Fruit fly (Drosophila melanogaster): ENCODE results near the gene Tsp3A.

The Tsp3A gene

DNA sequence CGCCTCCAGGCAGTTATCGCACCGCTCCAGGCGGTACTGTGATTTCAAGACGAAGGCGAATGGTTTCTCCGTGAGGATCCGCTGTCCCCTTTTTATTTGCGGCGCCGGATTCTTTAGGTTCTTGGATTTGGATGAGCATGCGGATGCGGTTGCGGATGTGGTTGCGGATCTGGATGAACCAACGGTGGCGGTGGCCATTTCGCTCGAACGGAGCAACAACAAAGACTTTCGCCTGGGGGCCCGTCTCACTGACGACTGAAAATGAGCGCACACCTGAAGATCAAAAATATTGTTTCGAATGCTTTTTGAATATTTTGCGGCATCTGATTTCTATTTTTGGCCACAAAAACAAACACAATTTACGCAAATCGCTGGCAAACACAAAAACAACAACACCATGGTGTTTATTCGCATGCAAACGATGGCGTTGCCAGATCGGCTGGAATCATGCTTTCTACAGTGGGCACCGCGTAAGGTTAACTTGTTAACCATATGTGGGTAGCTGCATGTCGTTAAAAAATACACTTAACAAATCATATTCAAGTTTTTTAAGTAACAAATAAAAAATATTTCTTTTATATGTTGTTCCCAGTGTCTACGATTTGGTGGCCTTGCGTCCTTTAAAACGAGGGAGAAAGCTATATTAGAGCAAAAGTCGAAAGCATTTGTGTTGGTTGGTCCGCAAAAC, 10.9 kb downstream of the Tsp3A start, which contains the start of gene Smyd3:
Gene Smyd3 (minus strand): TSS at position 407 of the 688 bp plus-strand sequence.
- TF ChIP-seq noc (tag; optimal IDR thresholded peaks at IDR 0.05) = peak; percentile 74

DNA sequence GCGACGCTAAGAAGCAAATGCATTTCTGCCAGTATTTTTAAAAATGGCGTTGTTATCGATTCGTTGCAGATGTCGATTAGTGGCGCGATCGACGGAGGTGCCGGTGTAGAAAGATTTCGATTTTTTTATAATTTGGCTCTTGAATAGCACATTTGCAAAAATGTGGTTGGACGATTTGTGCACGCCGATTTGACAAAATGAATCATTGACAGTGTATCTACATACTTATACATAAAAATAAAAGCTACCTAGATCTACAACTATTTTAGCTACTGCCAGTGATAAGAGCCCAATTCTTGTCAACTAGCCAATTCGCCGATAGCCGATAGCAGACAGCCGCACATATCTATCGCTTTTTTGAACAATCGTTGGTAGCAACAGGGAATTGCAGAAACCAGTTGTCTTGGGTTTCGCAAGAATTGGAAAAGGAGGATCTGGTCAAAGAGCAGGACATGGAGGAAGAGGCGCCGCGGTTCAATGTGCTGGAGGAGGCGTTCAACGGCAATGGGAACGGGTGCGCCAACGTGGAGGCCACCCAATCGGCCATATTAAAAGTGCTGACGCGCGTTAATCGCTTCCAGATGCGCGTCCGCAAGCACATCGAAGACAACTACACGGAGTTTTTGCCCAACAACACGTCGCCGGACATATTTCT, 15.6 kb downstream of the Tsp3A start, which contains the start of the genes Klp3A and Zw10:
Gene Klp3A (minus strand): TSS at position 202 of the 655 bp plus-strand sequence.
Gene Zw10 (plus strand): TSS at position 347 of the 655 bp plus-strand sequence.
- TF ChIP-seq noc (tag; optimal IDR thresholded peaks at IDR 0.05) = peak; percentile 20

DNA sequence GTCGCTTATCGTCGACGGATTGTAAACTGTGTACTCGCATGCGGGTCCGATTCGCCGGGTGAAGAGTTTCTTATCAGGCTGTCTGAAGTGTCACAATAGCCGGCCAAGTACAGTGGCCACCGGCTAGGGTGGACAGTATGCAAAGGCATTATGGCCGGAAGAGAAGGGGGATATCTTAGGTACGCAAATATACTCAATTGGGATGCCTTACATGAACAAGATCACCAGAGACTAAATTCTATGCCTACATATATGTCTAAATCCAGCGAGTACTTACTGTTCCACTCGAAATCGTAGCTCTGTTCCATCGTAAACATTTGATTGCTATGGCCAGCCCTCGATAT, 25.8 kb downstream of the Tsp3A start:
- peak; percentile 96 for TF ChIP-seq noc (tag; optimal IDR thresholded peaks at IDR 0.05)

DNA sequence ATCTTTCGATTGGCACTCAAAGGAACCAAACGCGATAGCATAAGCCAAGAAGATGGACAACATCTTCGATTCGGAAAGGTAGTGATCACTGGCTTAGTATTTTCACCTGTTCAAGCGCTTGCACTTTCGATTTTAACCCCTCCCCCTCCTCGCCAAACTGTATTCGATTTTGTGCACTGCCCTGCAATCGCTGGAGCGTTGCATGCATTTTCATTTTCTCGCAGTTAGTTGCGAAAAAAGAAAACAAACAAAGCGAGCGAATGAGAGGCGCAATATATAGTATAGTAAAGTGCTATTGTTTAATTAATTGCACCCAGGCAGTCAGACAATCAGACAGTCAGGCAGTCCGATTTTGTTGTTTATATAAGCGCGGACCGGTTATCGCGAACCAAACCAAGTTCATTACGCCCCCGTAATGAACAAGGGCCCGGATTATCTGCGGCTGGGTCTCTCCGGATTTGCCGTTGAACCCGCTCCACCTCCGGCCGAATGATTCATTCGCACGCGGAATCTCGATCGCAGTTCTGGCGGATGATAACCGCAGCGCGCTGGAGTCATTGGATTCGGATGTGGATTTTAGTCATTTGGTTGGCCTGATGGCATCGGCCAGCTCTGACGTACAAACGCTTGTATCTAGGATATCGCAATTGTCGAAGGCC, 26.3 kb downstream of the Tsp3A start:
- no peak for TF ChIP-seq noc (tag; optimal IDR thresholded peaks at IDR 0.05)

DNA sequence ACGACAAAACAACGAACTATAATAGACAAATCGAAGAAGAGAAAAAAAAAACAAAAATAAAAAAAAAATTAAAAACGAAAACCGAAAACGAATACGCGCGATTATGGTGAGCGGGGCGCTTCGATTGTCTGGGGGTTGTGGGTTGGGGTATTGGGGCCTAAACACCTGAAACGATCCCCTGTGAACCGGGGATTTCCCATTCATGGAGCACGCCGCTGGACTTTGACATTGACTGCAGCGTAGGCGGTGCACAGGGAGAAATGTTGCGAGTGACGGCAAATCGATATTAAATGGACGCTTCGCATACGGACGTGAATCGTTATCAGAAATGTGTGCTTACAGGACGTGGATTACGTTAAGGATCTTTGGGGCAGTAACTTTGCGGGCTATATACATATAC, 27.3 kb downstream of the Tsp3A start:
- TF ChIP-seq noc (tag; optimal IDR thresholded peaks at IDR 0.05) = no peak

DNA sequence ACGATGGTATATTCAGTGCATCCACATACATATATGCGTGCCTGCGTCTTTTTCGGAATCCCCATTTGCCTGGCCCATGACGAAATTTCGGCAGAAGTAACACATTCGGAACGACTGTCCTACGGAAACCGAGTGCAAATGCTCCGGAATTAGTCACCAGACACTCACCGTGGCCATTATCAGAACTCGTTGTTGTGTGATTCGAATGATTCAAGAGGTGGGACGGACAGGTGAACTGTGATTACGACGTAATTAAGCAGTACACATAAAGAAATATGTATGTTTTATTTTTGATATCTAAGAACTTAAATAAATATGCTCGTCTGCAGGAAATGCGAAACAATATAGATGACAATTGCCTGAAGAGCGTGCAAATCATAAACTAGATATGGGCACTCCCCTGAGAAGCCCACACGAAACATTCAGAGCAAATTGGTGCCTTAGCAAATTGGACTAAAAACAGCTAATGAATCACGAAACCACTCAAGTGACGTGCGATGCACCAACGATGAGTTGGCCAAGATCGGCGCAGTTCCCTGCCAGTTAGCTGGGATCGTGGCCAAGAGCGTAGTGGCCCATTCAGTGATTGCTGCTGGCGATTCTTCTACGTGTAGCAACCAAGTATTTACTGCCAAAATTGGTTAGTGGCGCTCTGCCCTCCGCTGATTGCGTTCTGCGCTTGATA, 28.1 kb downstream of the Tsp3A start:
- TF ChIP-seq noc (tag; optimal IDR thresholded peaks at IDR 0.05) = peak; percentile 86

DNA sequence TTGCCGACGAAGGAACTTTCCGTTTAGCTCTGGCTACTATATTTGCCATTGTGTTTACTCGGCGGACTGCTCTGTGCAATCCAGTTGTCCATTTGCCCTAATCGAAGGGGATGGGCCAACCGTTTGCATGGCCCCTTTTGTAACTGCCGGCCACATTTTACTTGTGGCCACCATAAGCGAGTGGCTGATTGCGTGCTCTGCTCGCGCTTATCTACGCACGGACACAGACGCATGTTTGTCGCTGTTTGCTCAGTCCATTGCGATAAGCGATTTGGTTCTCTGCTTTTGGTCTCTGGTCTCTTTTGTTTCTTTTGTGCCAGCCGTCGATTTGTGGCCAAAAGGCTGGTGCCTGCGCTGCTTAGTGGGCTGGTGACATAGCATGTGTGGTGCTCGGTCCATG, 28.9 kb downstream of the Tsp3A start:
- no peak for TF ChIP-seq noc (tag; optimal IDR thresholded peaks at IDR 0.05)

DNA sequence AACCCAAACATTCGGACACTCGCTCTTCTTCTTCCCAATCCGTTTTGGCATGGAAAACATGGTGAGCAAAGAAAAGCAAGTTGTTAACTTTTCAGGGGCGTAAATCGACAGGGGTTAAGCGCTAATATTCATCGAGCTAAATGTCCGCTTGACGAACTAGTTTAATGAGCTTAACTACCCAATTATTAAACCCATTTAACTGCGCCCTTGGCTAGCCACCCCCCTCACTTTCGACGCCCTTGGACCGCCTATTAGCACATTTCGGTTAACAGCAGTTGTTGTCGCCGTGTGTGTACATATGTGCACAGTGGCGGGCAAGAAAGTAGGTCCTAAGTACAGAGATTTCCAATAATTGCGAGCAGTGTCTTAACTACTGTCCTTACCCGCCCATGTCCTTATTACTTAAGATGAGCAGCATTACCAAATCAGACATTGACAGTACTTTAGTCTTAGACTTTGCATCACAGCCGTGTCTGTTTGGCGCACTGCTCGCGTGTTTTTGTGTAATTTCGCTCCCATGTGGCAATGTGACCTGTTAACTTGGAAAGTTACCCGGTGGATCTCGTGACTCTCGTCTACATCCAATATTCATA, 30.0 kb downstream of the Tsp3A start:
- TF ChIP-seq noc (tag; optimal IDR thresholded peaks at IDR 0.05) = peak; percentile 94

DNA sequence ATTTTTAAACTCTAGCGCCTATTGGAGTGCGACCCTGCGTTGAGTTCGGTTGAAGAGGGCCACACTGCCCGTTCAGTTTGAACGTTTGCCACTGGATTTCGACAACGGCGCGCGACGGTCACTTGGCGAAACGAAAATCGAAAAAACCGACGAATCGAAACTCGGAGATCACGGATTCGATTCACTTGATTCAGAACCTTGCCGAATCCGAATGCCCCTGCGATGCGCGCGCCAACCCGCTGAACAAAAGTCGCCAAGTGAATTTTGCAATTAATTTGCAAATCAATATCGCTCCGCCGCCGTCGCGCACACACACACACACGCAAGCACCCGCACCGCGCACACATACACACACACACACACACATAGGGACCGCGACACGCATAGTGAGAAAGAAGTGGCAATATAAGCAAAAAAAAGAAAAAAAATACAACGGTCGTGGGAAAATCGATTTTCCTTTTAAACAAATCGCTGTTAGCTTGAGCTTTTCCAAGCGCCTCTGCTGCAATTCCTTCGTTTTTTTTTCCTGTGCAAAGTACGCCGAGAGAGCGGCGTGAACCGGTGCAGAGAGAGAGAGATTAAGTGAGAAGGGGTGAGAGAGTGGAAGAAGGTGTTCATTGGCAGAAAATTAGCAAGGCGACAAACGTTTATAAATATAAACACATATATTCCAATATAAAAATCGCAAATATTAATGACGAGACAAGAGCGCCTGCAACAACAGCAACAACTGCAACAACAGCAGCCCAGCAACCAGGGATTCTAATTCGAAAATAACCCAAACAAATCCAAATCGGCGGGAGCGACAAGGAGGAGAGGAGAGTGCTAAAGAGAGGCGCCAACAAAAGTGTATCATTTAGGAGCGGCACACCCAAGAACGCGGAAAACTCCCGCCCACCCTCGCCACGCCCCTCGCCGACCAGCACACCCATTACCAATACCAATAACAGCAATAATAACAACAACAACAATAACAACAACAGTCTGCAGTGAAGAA, 30.8 kb downstream of the Tsp3A start, which contains the start of gene egh:
Gene egh (plus strand): TSS at position 89 of the 997 bp plus-strand sequence.
- TF ChIP-seq noc (tag; optimal IDR thresholded peaks at IDR 0.05) = peak; percentile 31

DNA sequence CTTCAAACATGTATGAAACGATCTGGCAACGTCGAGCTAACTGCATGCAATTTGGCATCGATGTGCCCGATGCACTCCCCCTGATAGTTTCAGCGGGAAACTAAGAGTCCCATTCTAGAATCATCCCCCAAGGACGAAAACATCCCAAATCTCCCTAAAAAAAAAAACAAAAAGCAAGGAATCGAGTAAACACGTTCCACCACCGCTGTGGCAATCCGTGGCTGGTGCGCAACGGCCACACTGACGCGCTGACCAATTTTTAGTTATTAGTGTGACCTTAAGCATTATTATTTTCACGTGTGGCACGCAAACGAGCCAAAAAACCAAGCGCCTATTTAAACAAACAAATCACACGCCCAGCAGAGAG, 33.8 kb downstream of the Tsp3A start, which contains the start of gene wds:
Gene wds (plus strand): TSS at position 265 of the 367 bp plus-strand sequence.
- no peak for TF ChIP-seq noc (tag; optimal IDR thresholded peaks at IDR 0.05)

DNA sequence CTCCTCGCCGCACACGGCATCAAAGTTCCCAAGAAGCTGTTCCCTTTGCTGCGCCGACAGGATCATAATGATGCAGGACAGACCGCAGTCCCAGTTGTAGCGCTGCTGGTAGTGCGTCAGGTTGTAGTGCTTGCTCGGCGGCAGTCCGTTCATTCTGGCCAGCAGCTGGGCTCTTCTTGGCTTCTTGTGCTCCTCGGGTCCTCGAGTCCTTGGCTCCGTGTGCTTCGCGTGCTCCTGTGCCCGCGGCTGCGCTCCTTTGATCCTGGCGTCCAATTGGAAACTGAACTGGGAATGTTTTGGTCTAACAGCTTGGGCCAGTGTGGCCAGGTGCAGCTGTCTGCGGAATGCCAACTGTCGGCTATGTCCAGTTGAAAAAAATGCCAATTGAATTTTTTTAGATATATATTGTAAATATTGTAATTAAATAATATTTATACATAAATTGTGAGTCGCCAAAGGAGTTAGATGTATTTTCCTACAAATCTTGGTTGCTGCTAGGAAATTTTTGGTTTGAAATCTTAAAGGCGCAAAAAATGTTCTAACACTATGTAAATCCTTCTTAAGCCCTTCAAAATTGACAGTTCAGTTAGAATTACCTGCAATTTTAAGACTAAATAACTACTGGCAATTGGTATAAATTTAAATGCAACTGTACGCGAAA, 34.4 kb downstream of the Tsp3A start, which contains the start of gene CG13760:
Gene CG13760 (minus strand): TSS at position 645 of the 661 bp plus-strand sequence.
- no peak for TF ChIP-seq noc (tag; optimal IDR thresholded peaks at IDR 0.05)

DNA sequence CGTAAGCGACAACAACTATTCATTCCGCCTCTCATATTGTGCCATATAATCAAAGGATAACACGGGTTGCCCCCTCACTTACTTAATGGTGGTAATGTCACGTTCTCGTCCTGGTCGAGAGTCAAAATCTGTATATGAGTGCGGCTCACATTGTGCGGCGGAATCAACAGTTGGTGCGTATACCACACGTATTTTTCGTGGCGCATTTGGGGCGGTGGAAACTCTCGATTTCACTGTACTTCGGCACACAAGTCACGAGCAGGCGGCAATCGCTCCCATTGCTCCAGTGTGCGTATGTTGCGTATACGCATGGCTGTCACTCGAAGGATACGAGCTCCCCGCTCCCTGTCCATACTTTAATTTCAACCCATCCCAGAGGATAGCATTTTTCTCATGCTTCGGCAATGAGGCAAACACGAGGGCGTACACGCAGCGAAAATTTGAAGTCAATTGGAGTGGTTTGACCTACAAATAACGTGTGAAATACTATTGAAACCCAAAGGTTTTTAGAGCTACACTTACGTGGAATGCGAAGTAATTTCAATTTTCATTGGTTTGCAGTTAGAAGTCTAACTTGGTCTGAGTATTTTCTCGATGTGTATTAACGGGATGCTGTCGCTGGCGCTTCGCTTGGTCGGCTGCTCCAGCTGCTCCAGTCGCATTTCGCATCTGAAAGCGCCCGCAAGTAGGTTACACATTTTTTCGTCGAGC, 37.6 kb downstream of the Tsp3A start:
- peak; percentile 0 for TF ChIP-seq noc (tag; optimal IDR thresholded peaks at IDR 0.05)

DNA sequence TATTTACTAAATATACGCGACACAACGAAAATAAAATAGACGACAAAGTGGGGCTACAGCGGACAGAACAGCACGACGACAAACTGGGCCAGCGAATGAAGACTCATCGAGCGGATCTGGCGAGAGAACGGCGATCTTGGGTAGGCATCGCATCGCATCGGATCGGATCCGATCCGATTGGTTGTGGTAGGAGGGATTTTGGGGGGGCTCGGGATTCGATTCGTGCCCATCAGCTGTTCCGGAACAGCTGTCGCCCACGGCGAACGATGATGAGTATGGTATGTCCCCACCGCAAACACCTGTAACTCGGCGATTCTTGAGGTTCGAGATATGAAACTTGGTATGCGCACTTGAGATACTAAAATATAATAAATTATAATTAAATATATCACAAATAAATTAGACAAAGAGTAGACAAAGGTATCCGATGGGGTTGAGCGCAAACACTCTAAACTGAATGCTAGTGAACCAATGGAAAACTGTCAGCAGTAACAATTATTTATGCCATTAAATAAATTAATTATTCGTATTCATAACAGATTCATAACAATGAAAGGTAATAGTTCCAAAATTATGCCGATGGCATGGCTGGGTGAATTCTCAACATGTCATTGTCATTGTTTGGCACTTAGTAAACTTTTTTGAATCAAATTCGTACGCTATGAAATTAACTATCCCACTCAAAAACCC, 39.1 kb downstream of the Tsp3A start, which contains the start of the genes Vha36-3 and AANATL7:
Gene Vha36-3 (minus strand): TSS at position 242 of the 690 bp plus-strand sequence.
Gene AANATL7 (plus strand): TSS at position 640 of the 690 bp plus-strand sequence.
- TF ChIP-seq noc (tag; optimal IDR thresholded peaks at IDR 0.05) = no peak
